Fruit fly (Drosophila melanogaster): ENCODE results near the gene Ho.
A peak's percentile ranks its signal among the peaks of the same experiment; 100 is the strongest.

dm6 chr3R:11649449-11649848, 30.1 kb upstream of the Ho start:
- TF ChIP-seq psq (GFP tag; optimal IDR thresholded peaks at IDR 0.05) (peak; percentile 71), Hnf4 (GFP tag; optimal IDR thresholded peaks at IDR 0.05) (peak; percentile 90), h (GFP tag; optimal IDR thresholded peaks at IDR 0.05) (peak; percentile 88), pan (optimal IDR thresholded peaks at IDR 0.05) (no peak), Dfd (GFP tag; optimal IDR thresholded peaks at IDR 0.05) (no peak), lola (GFP tag; optimal IDR thresholded peaks at IDR 0.05) (no peak)

Data from whole organism, wandering third instar larva.